Fruit fly (Drosophila melanogaster) whole organism, embryonic: ENCODE data around the gene CG12081.

ENCODE experiments used
- B-H2 ChIP-seq: fragments of 200-800 bp; sonication (Bioruptor generic); optimal IDR thresholded peaks from 2 replicates; lab custom pipeline; 2018; ENCODE audit warnings: missing biosample characterization, mild to moderate bottlenecking, missing genetic modification characterization
- Blimp-1 ChIP-seq: fragments of 200-800 bp; sonication (Bioruptor generic); optimal IDR thresholded peaks from 3 replicates; lab custom pipeline; 2018; ENCODE audit warnings: missing biosample characterization, missing genetic modification characterization, mild to moderate bottlenecking, moderate library complexity, missing genetic modification reagents
- CG10147 ChIP-seq: fragments of 200-800 bp; sonication (Bioruptor generic); optimal IDR thresholded peaks from 2 replicates; lab custom pipeline; 2019; ENCODE audit warnings: missing biosample characterization, mild to moderate bottlenecking, missing genetic modification characterization, moderate library complexity
- CG10274 ChIP-seq: fragments of 200-800 bp; sonication (Bioruptor generic); optimal IDR thresholded peaks from 3 replicates; lab custom pipeline; 2017; ENCODE audit warnings: missing biosample characterization, mild to moderate bottlenecking, missing genetic modification characterization
- CG10654 ChIP-seq: fragments of 200-800 bp; sonication (Bioruptor generic); optimal IDR thresholded peaks from 2 replicates; lab custom pipeline; 2016; ENCODE audit warnings: missing biosample characterization, missing genetic modification characterization
- CG10959 ChIP-seq: fragments of 200-800 bp; sonication (Bioruptor generic); IDR thresholded peaks from 2 replicates; pipeline ENCODE4 v1.3.6; 2022; ENCODE audit warnings: missing biosample characterization, missing genetic modification characterization
- CG11456 ChIP-seq: fragments of 200-800 bp; sonication (Bioruptor generic); IDR thresholded peaks from 3 replicates; pipeline ENCODE4 v1.3.6; 2022; ENCODE audit warnings: missing biosample characterization, missing genetic modification characterization
- CG12769 ChIP-seq: fragments of 200-800 bp; sonication (Bioruptor generic); optimal IDR thresholded peaks from 2 replicates; lab custom pipeline; 2019; ENCODE audit warnings: missing biosample characterization, mild to moderate bottlenecking, missing genetic modification characterization, moderate library complexity
- CG16779 ChIP-seq: fragments of 200-800 bp; sonication (Bioruptor generic); IDR thresholded peaks from 2 replicates; pipeline ENCODE4 v1.3.6; 2022; ENCODE audit warnings: missing biosample characterization, missing genetic modification characterization
- CG18011 ChIP-seq: fragments of 200-800 bp; sonication (Bioruptor generic); optimal IDR thresholded peaks from 2 replicates; lab custom pipeline; 2017; ENCODE audit warnings: missing biosample characterization, missing genetic modification characterization, mild to moderate bottlenecking, moderate library complexity, missing genotype
- CG2889 ChIP-seq: fragments of 200-800 bp; sonication (Bioruptor generic); IDR thresholded peaks from 3 replicates; pipeline ENCODE4 v1.3.6; 2022; ENCODE audit warnings: missing biosample characterization, missing genetic modification characterization
- CG3065 ChIP-seq: fragments of 200-800 bp; sonication (Bioruptor generic); optimal IDR thresholded peaks from 2 replicates; lab custom pipeline; 2016; ENCODE audit warnings: missing biosample characterization, missing genetic modification characterization
- CG33557 ChIP-seq: fragments of 200-800 bp; sonication (Bioruptor generic); optimal IDR thresholded peaks from 2 replicates; lab custom pipeline; 2019; ENCODE audit warnings: missing biosample characterization, mild to moderate bottlenecking, missing genetic modification characterization, moderate library complexity
- CG4730 ChIP-seq: fragments of 200-800 bp; sonication (Bioruptor generic); IDR thresholded peaks from 2 replicates; pipeline ENCODE4 v1.3.6; 2022; ENCODE audit warnings: missing biosample characterization, missing genetic modification characterization
- CG6175 ChIP-seq: fragments of 200-800 bp; sonication (Bioruptor generic); IDR thresholded peaks from 3 replicates; pipeline ENCODE4 v1.3.6; 2022; ENCODE audit warnings: missing biosample characterization, missing genetic modification characterization
- CG7928 ChIP-seq: fragments of 200-800 bp; sonication (Bioruptor generic); optimal IDR thresholded peaks from 2 replicates; lab custom pipeline; 2017; ENCODE audit warnings: missing biosample characterization, mild to moderate bottlenecking, missing genetic modification characterization
- CG8388 ChIP-seq: fragments of 200-800 bp; sonication (Bioruptor generic); optimal IDR thresholded peaks from 2 replicates; lab custom pipeline; 2019; ENCODE audit warnings: missing biosample characterization, mild to moderate bottlenecking, missing genetic modification characterization, moderate library complexity
- CTCF ChIP-seq: fragments of 200-800 bp; sonication (Bioruptor generic); optimal IDR thresholded peaks from 2 replicates; lab custom pipeline; 2017; ENCODE audit warnings: missing biosample characterization, mild to moderate bottlenecking, missing genetic modification characterization, moderate library complexity
- Dll ChIP-seq: fragments of 200-800 bp; sonication (Bioruptor generic); IDR thresholded peaks from 4 replicates; pipeline ENCODE4 v1.3.6; 2022; ENCODE audit warnings: missing biosample characterization, missing genetic modification characterization; ENCODE audit not compliant: partially characterized antibody
- E2f2 ChIP-seq: fragments of 200-800 bp; sonication (Bioruptor generic); IDR thresholded peaks from 2 replicates; pipeline ENCODE4 v1.3.6; 2022; ENCODE audit warnings: missing biosample characterization, missing genetic modification characterization
- Hand ChIP-seq: fragments of 200-800 bp; sonication (Bioruptor generic); optimal IDR thresholded peaks from 2 replicates; lab custom pipeline; 2017; ENCODE audit warnings: mild to moderate bottlenecking, missing biosample characterization, missing genetic modification reagents, missing genetic modification characterization
- Hr39 ChIP-seq: fragments of >200 bp; optimal IDR thresholded peaks from 2 replicates; lab custom pipeline; 2017
- Lhr ChIP-seq: fragments of 200-800 bp; sonication (Bioruptor generic); optimal IDR thresholded peaks from 3 replicates; lab custom pipeline; 2017; ENCODE audit warnings: mild to moderate bottlenecking, missing biosample characterization, missing genetic modification reagents, missing genetic modification characterization
- MBD-R2 ChIP-seq: fragments of 200-800 bp; sonication (Bioruptor generic); IDR thresholded peaks from 2 replicates; pipeline ENCODE4 v1.3.6; 2022; ENCODE audit warnings: missing biosample characterization, missing genetic modification characterization
- Myb ChIP-seq: fragments of 200-800 bp; sonication (Bioruptor generic); optimal IDR thresholded peaks from 2 replicates; lab custom pipeline; 2016; ENCODE audit warnings: missing biosample characterization, missing genetic modification characterization
- Ravus ChIP-seq: fragments of 200-800 bp; sonication (Bioruptor generic); IDR thresholded peaks from 2 replicates; pipeline ENCODE4 v1.3.6; 2022; ENCODE audit warnings: missing biosample characterization, missing genetic modification characterization
- Usf ChIP-seq: fragments of 200-800 bp; sonication (Bioruptor generic); optimal IDR thresholded peaks from 2 replicates; lab custom pipeline; 2017; ENCODE audit warnings: missing genotype, missing biosample characterization, missing genetic modification characterization
- Vsx1 ChIP-seq: fragments of 200-800 bp; sonication (Bioruptor generic); optimal IDR thresholded peaks from 2 replicates; lab custom pipeline; 2017; ENCODE audit warnings: missing biosample characterization, mild to moderate bottlenecking, missing genetic modification characterization, missing genetic modification reagents
- amos ChIP-seq: fragments of 200-800 bp; sonication (Bioruptor generic); IDR thresholded peaks from 2 replicates; pipeline ENCODE4 v1.3.6; 2022; ENCODE audit warnings: missing biosample characterization, missing genetic modification characterization; ENCODE audit not compliant: partially characterized antibody
- bbx ChIP-seq: fragments of 200-800 bp; sonication (Bioruptor generic); IDR thresholded peaks from 2 replicates; pipeline ENCODE4 v1.3.6; 2022; ENCODE audit warnings: missing biosample characterization, missing genetic modification characterization; ENCODE audit not compliant: partially characterized antibody
- bcd ChIP-seq: fragments of 200-800 bp; sonication (Bioruptor generic); optimal IDR thresholded peaks from 2 replicates; lab custom pipeline; 2017; ENCODE audit warnings: missing biosample characterization, mild to moderate bottlenecking, missing genetic modification characterization
- crol ChIP-seq: fragments of 200-800 bp; sonication (Bioruptor generic); IDR thresholded peaks from 2 replicates; pipeline ENCODE4 v1.3.6; 2022; ENCODE audit warnings: missing biosample characterization, missing genetic modification characterization
- fd102C ChIP-seq: fragments of 200-800 bp; sonication (Bioruptor generic); optimal IDR thresholded peaks from 2 replicates; lab custom pipeline; 2018; ENCODE audit warnings: missing biosample characterization, mild to moderate bottlenecking, missing genetic modification characterization, moderate library complexity
- fd3F ChIP-seq: fragments of 200-800 bp; sonication (Bioruptor generic); optimal IDR thresholded peaks from 2 replicates; lab custom pipeline; 2018; ENCODE audit warnings: missing biosample characterization, mild to moderate bottlenecking, missing genetic modification characterization, moderate library complexity
- fu2 ChIP-seq: fragments of 200-800 bp; sonication (Bioruptor generic); optimal IDR thresholded peaks from 2 replicates; lab custom pipeline; 2016; ENCODE audit warnings: missing biosample characterization, missing genetic modification characterization
- gem ChIP-seq: fragments of 200-800 bp; sonication (Bioruptor generic); optimal IDR thresholded peaks from 2 replicates; lab custom pipeline; 2019; ENCODE audit warnings: missing biosample characterization, mild to moderate bottlenecking, missing genetic modification characterization, moderate library complexity
- gfzf ChIP-seq: fragments of 200-800 bp; sonication (Bioruptor generic); optimal IDR thresholded peaks from 2 replicates; lab custom pipeline; 2016; ENCODE audit warnings: missing biosample characterization, mild to moderate bottlenecking, missing genetic modification characterization, moderate library complexity
- gro ChIP-seq: fragments of 200-800 bp; sonication (Bioruptor generic); optimal IDR thresholded peaks from 2 replicates; lab custom pipeline; 2016; ENCODE audit warnings: missing biosample characterization, missing genetic modification characterization
- ind ChIP-seq: fragments of 200-800 bp; sonication (Bioruptor generic); optimal IDR thresholded peaks from 3 replicates; lab custom pipeline; 2016; ENCODE audit warnings: missing biosample characterization, missing genetic modification characterization
- inv ChIP-seq: fragments of 200-800 bp; sonication (Bioruptor generic); IDR thresholded peaks from 2 replicates; pipeline ENCODE4 v1.3.6; 2022; ENCODE audit warnings: missing biosample characterization, missing genetic modification characterization; ENCODE audit not compliant: partially characterized antibody
- jigr1 ChIP-seq: fragments of 200-800 bp; sonication (Bioruptor generic); IDR thresholded peaks from 3 replicates; pipeline ENCODE4 v1.3.6; 2022; ENCODE audit warnings: missing biosample characterization, missing genetic modification characterization
- kay ChIP-seq: fragments of 200-800 bp; sonication (Bioruptor generic); optimal IDR thresholded peaks from 2 replicates; lab custom pipeline; 2016; ENCODE audit warnings: missing biosample characterization, missing genetic modification characterization
- lbe ChIP-seq: fragments of 200-800 bp; sonication (Bioruptor generic); optimal IDR thresholded peaks from 2 replicates; lab custom pipeline; 2016; ENCODE audit warnings: missing biosample characterization, mild to moderate bottlenecking, missing genetic modification characterization
- mam ChIP-seq: fragments of 200-800 bp; sonication (Bioruptor generic); optimal IDR thresholded peaks from 3 replicates; lab custom pipeline; 2016; ENCODE audit warnings: missing biosample characterization, missing genetic modification characterization
- nau ChIP-seq: fragments of 200-800 bp; sonication (Bioruptor generic); optimal IDR thresholded peaks from 3 replicates; lab custom pipeline; 2017; ENCODE audit warnings: missing biosample characterization, mild to moderate bottlenecking, missing genetic modification characterization, missing genetic modification reagents
- otp ChIP-seq: fragments of 200-800 bp; sonication (Bioruptor generic); IDR thresholded peaks from 3 replicates; pipeline ENCODE4, ENCODE4 v1.3.6; 2022; ENCODE audit warnings: missing biosample characterization, missing genetic modification characterization
- peb ChIP-seq: fragments of 200-800 bp; sonication (Bioruptor generic); IDR thresholded peaks from 2 replicates; pipeline ENCODE4 v1.3.6; 2022; ENCODE audit warnings: missing biosample characterization, missing genetic modification characterization
- sim ChIP-seq: fragments of 200-800 bp; sonication (Bioruptor generic); IDR thresholded peaks from 2 replicates; pipeline ENCODE4 v1.3.6; 2022; ENCODE audit warnings: missing biosample characterization, missing genetic modification characterization
- vvl ChIP-seq: fragments of 200-800 bp; sonication (Bioruptor generic); IDR thresholded peaks from 2 replicates; pipeline ENCODE4 v1.3.6; 2022; ENCODE audit warnings: missing biosample characterization, missing genetic modification characterization
- zen ChIP-seq: fragments of 200-800 bp; sonication (Bioruptor generic); optimal IDR thresholded peaks from 3 replicates; lab custom pipeline; 2018; ENCODE audit warnings: missing biosample characterization, mild to moderate bottlenecking, missing genetic modification characterization, moderate library complexity
- zen2 ChIP-seq: fragments of 200-800 bp; sonication (Bioruptor generic); IDR thresholded peaks from 3 replicates; pipeline ENCODE4 v1.3.6; 2022; ENCODE audit warnings: missing biosample characterization, missing genetic modification characterization; ENCODE audit not compliant: partially characterized antibody
- zf30C ChIP-seq: fragments of 200-800 bp; sonication (Bioruptor generic); optimal IDR thresholded peaks from 3 replicates; lab custom pipeline; 2018; ENCODE audit warnings: missing biosample characterization, mild to moderate bottlenecking, missing genetic modification characterization

The CG12081 gene

DNA sequence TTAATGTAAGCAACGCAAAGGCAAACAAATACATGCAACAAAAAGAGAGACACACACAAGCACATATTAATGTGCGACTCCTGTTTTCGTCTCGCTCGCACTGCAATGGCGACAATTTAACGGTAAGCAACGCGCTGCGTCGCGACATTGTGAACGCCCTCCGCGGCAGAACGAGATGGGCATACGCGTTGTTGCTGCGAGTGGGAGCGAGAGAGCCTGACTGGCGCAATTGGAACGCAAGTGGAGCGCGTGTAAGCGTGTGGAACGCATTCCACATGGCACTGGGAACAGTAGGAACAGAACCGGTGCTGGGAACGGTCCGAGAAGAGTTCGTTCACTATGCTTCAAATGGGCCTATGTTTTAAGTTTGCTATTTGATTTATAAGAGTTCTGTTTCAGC lies 36.3 kb downstream of the CG12081 start (continued):
- TF ChIP-seq CG4730 (GFP tag; lab: Robert Waterston, UW) (no peak), sim (GFP tag; lab: Robert Waterston, UW) (no peak), gfzf (no peak), otp (GFP tag; lab: Robert Waterston, UW) (0 out of 3 replicates have a peak, but pooled peaks have one; percentile 56), CG16779 (GFP tag; lab: Robert Waterston, UW) (no peak), Blimp-1 (GFP tag; lab: Kevin White, UChicago) (no peak), CG3065 (GFP tag; lab: Kevin White, UChicago) (no peak), Dll (peak; percentile 18; the same call in 1 of the 4 replicates), bcd (GFP tag; lab: Kevin White, UChicago) (no peak), Vsx1 (GFP tag; lab: Kevin White, UChicago) (no peak), B-H2 (no peak), CG8388 (GFP tag; lab: Kevin White, UChicago) (no peak), jigr1 (no peak), fd102C (GFP tag; lab: Kevin White, UChicago) (no peak), CG33557 (GFP tag; lab: Kevin White, UChicago) (peak; percentile 25), Hand (GFP tag; lab: Kevin White, UChicago) (no peak), lbe (GFP tag; lab: Kevin White, UChicago) (no peak), CG10654 (GFP tag; lab: Kevin White, UChicago) (no peak), CG12769 (tag; lab: Kevin White, UChicago) (no peak), CTCF (GFP tag; lab: Kevin White, UChicago) (peak; percentile 51), fd3F (GFP tag; lab: Kevin White, UChicago) (no peak), nau (GFP tag; lab: Kevin White, UChicago) (peak; percentile 13), Myb (GFP tag; lab: Kevin White, UChicago) (no peak), CG10147 (GFP tag; lab: Kevin White, UChicago) (peak; percentile 1), CG10274 (GFP tag; lab: Kevin White, UChicago) (no peak), inv (no peak), zen2 (no peak), ind (GFP tag; lab: Kevin White, UChicago) (no peak), Ravus (GFP tag; lab: Robert Waterston, UW) (no peak), Lhr (no peak), CG11456 (GFP tag; lab: Robert Waterston, UW) (no peak), amos (GFP tag; lab: Robert Waterston, UW) (no peak; the same call in 1 of the 2 replicates), MBD-R2 (GFP tag; lab: Robert Waterston, UW) (no peak), kay (GFP tag; lab: Kevin White, UChicago) (no peak), CG2889 (GFP tag; lab: Robert Waterston, UW) (no peak), CG18011 (no peak), CG6175 (GFP tag; lab: Robert Waterston, UW) (no peak), gro (GFP tag; lab: Kevin White, UChicago) (no peak), bbx (GFP tag; lab: Robert Waterston, UW) (0 out of 2 replicates have a peak, but pooled peaks have one; percentile 35), vvl (GFP tag; lab: Robert Waterston, UW) (peak; percentile 67), Usf (GFP tag; lab: Kevin White, UChicago) (no peak), peb (GFP tag; lab: Robert Waterston, UW) (no peak), fu2 (GFP tag; lab: Kevin White, UChicago) (no peak), zen (peak; percentile 60), Hr39 (lab: Kevin White, UChicago) (no peak), CG7928 (GFP tag; lab: Kevin White, UChicago) (no peak), CG10959 (GFP tag; lab: Robert Waterston, UW) (no peak), gem (tag; lab: Kevin White, UChicago) (no peak), mam (GFP tag; lab: Kevin White, UChicago) (no peak), E2f2 (GFP tag; lab: Robert Waterston, UW) (peak; percentile 14; the same call in 1 of the 2 replicates), zf30C (GFP tag; lab: Kevin White, UChicago) (peak; percentile 20), crol (GFP tag; lab: Robert Waterston, UW) (peak; percentile 61)
